Worm (Caenorhabditis elegans) whole organism, mixed stage, embryonic: ENCODE measurements around the gene F23D12.3.

ENCODE experiments used
- ceh-39 ChIP-seq: fragments of 150-350 bp; optimal IDR thresholded peaks from 2 replicates; lab custom pipeline; 2014; ENCODE audit warnings: missing biosample characterization, missing genetic modification characterization
- drap-1 ChIP-seq: fragments of 200-800 bp; sonication (Bioruptor generic); optimal IDR thresholded peaks from 3 replicates; lab custom pipeline; 2018; ENCODE audit warnings: mild to moderate bottlenecking, missing genetic modification characterization, missing compliant biosample characterization
- elt-1 ChIP-seq: sonication (generic microtip); optimal IDR thresholded peaks from 2 replicates; lab custom pipeline; 2017; ENCODE audit warnings: missing genetic modification characterization, mild to moderate bottlenecking, missing compliant biosample characterization, antibody characterized with exemption, moderate library complexity, borderline replicate concordance; ENCODE audit not compliant: insufficient read depth
- elt-3 ChIP-seq: fragments of 150-350 bp; optimal IDR thresholded peaks from 2 replicates; lab custom pipeline; 2014; ENCODE audit warnings: missing biosample characterization, missing genetic modification characterization
- lsy-2 ChIP-seq: fragments of 150-350 bp; optimal IDR thresholded peaks from 2 replicates; lab custom pipeline; 2014; ENCODE audit warnings: missing biosample characterization, missing genetic modification characterization
- mep-1 ChIP-seq: fragments of 150-350 bp; optimal IDR thresholded peaks from 2 replicates; lab custom pipeline; 2017; ENCODE audit warnings: missing biosample characterization, missing genetic modification reagents, missing genetic modification characterization, inconsistent platforms
- nhr-28 ChIP-seq: fragments of 150-350 bp; optimal IDR thresholded peaks from 2 replicates; lab custom pipeline; 2014; ENCODE audit warnings: missing biosample characterization, missing genetic modification characterization
- pha-4 ChIP-seq: fragments of 150-350 bp; optimal IDR thresholded peaks from 2 replicates; lab custom pipeline; 2018; ENCODE audit warnings: missing biosample characterization, missing genetic modification reagents, missing genetic modification characterization
- snpc-4 ChIP-seq: fragments of 150-350 bp; optimal IDR thresholded peaks from 2 replicates; lab custom pipeline; 2014; ENCODE audit warnings: missing biosample characterization, missing genetic modification characterization
- sptf-1 ChIP-seq: sonication (generic microtip); optimal IDR thresholded peaks from 2 replicates; lab custom pipeline; 2017; ENCODE audit warnings: mild to moderate bottlenecking, missing genetic modification characterization, moderate library complexity, missing compliant biosample characterization
- tbx-8 ChIP-seq: fragments of 200-800 bp; sonication (Bioruptor generic); optimal IDR thresholded peaks from 2 replicates; lab custom pipeline; 2018; ENCODE audit warnings: mild to moderate bottlenecking, missing genetic modification characterization, moderate library complexity, missing compliant biosample characterization
- unc-39 ChIP-seq: fragments of 150-350 bp; optimal IDR thresholded peaks from 2 replicates; lab custom pipeline; 2014; ENCODE audit warnings: missing biosample characterization, missing genetic modification characterization
- unc-62 ChIP-seq: fragments of 150-350 bp; optimal IDR thresholded peaks from 2 replicates; lab custom pipeline; 2014; ENCODE audit warnings: missing biosample characterization, missing genetic modification reagents, missing genetic modification characterization
- ztf-11 ChIP-seq: fragments of 150-350 bp; optimal IDR thresholded peaks from 2 replicates; lab custom pipeline; 2014; ENCODE audit warnings: missing biosample characterization, missing genetic modification characterization

- no peak for TF ChIP-seq snpc-4
- TF ChIP-seq lsy-2 (tag; lab: Kevin White, UChicago), result no peak
- no peak for TF ChIP-seq ztf-11 (tag; lab: Kevin White, UChicago)
- TF ChIP-seq unc-39 (tag; lab: Kevin White, UChicago), result no peak
- TF ChIP-seq pha-4 (tag; lab: Kevin White, UChicago), result no peak
- no peak for TF ChIP-seq elt-3 (tag; lab: Kevin White, UChicago)
- TF ChIP-seq nhr-28 (tag; lab: Kevin White, UChicago), result no peak
- TF ChIP-seq drap-1 (GFP tag; lab: Kevin White, UChicago), result no peak
- TF ChIP-seq sptf-1 (tag; lab: Kevin White, UChicago), result no peak
- no peak for TF ChIP-seq tbx-8 (GFP tag; lab: Kevin White, UChicago)
- no peak for TF ChIP-seq unc-62 (GFP tag; lab: Kevin White, UChicago)
- TF ChIP-seq elt-1 (tag; lab: Kevin White, UChicago), result no peak
- TF ChIP-seq ceh-39 (tag; lab: Kevin White, UChicago), result no peak
- TF ChIP-seq mep-1 (tag; lab: Kevin White, UChicago), result no peak
Observed at ce11 chrX:14470687-14471086, 28.3 kb downstream of the F23D12.3 start, which contains the start of gene M163.10.
